Fruit fly (Drosophila melanogaster) whole organism, pupa: ENCODE measurements around the gene CG14933.

ENCODE experiments used
- CG10348 ChIP-seq: fragments of 200-800 bp; sonication (Bioruptor generic); IDR thresholded peaks from 2 replicates; pipeline ENCODE4 v1.3.6; 2022; ENCODE audit warnings: missing biosample characterization, missing genetic modification characterization
- CG12605 ChIP-seq: fragments of 200-800 bp; sonication (Bioruptor generic); IDR thresholded peaks from 2 replicates; pipeline ENCODE4 v1.3.6; 2022; ENCODE audit warnings: missing biosample characterization, missing genetic modification characterization
- CG13204 ChIP-seq: fragments of 200-800 bp; sonication (Bioruptor generic); optimal IDR thresholded peaks from 2 replicates; lab custom pipeline; 2018; ENCODE audit warnings: missing biosample characterization, mild to moderate bottlenecking, missing genetic modification characterization, moderate library complexity
- CG14655 ChIP-seq: fragments of 200-800 bp; sonication (Bioruptor generic); optimal IDR thresholded peaks from 3 replicates; lab custom pipeline; 2017; ENCODE audit warnings: mild to moderate bottlenecking, missing biosample characterization, missing genetic modification reagents, missing genetic modification characterization
- CG15710 ChIP-seq: fragments of 200-800 bp; sonication (Bioruptor generic); optimal IDR thresholded peaks from 2 replicates; lab custom pipeline; 2018; ENCODE audit warnings: missing biosample characterization, mild to moderate bottlenecking, missing genetic modification characterization, moderate library complexity
- CG17806 ChIP-seq: fragments of 200-800 bp; sonication (Bioruptor generic); optimal IDR thresholded peaks from 2 replicates; lab custom pipeline; 2018; ENCODE audit warnings: missing biosample characterization, mild to moderate bottlenecking, missing genetic modification characterization, moderate library complexity
- CG32121 ChIP-seq: fragments of 200-800 bp; sonication (Bioruptor generic); IDR thresholded peaks from 2 replicates; pipeline ENCODE4 v1.3.6; 2022; ENCODE audit warnings: missing biosample characterization, missing genetic modification characterization
- CG34367 ChIP-seq: fragments of 200-800 bp; sonication (Bioruptor generic); optimal IDR thresholded peaks from 2 replicates; lab custom pipeline; 2018; ENCODE audit warnings: missing biosample characterization, mild to moderate bottlenecking, missing genetic modification characterization
- CG4496 ChIP-seq: fragments of 200-800 bp; sonication (Bioruptor generic); IDR thresholded peaks from 3 replicates; pipeline ENCODE4 v1.3.6; 2022; ENCODE audit warnings: missing biosample characterization, missing genetic modification characterization
- CG8159 ChIP-seq: fragments of 200-800 bp; sonication (Bioruptor generic); optimal IDR thresholded peaks from 3 replicates; lab custom pipeline; 2018; ENCODE audit warnings: missing biosample characterization, mild to moderate bottlenecking, missing genetic modification characterization, moderate library complexity
- CG8301 ChIP-seq: fragments of 200-800 bp; sonication (Bioruptor generic); optimal IDR thresholded peaks from 2 replicates; lab custom pipeline; 2018; ENCODE audit warnings: missing biosample characterization, mild to moderate bottlenecking, missing genetic modification characterization
- CG9948 ChIP-seq: fragments of 200-800 bp; sonication (Bioruptor generic); optimal IDR thresholded peaks from 2 replicates; lab custom pipeline; 2018; ENCODE audit warnings: missing biosample characterization, mild to moderate bottlenecking, missing genetic modification characterization, moderate library complexity
- D1 ChIP-seq: fragments of 200-800 bp; sonication (Bioruptor generic); optimal IDR thresholded peaks from 2 replicates; lab custom pipeline; 2018; ENCODE audit warnings: missing biosample characterization, mild to moderate bottlenecking, missing genetic modification characterization, moderate library complexity
- EcR ChIP-seq: fragments of 200-800 bp; sonication (Bioruptor generic); optimal IDR thresholded peaks from 3 replicates; lab custom pipeline; 2019; ENCODE audit warnings: missing biosample characterization, missing genetic modification characterization, mild to moderate bottlenecking, moderate library complexity, missing genetic modification reagents
- Ets98B ChIP-seq: fragments of 200-800 bp; sonication (Bioruptor generic); IDR thresholded peaks from 2 replicates; pipeline ENCODE4 v1.3.6; 2022; ENCODE audit warnings: missing biosample characterization, missing genetic modification characterization
- Pif1A ChIP-seq: fragments of 200-800 bp; sonication (Bioruptor generic); optimal IDR thresholded peaks from 3 replicates; lab custom pipeline; 2016; ENCODE audit warnings: missing biosample characterization, missing genetic modification characterization
- Pif1B ChIP-seq: fragments of 200-800 bp; sonication (Bioruptor generic); optimal IDR thresholded peaks from 3 replicates; lab custom pipeline; 2016; ENCODE audit warnings: missing biosample characterization, missing genetic modification characterization
- Snoo ChIP-seq: fragments of 200-800 bp; sonication (Bioruptor generic); optimal IDR thresholded peaks from 3 replicates; lab custom pipeline; 2017; ENCODE audit warnings: missing biosample characterization, mild to moderate bottlenecking, missing genetic modification characterization, inconsistent platforms
- fd96Ca ChIP-seq: fragments of 200-800 bp; sonication (Bioruptor generic); IDR thresholded peaks from 3 replicates; pipeline ENCODE4 v1.3.6; 2022; ENCODE audit warnings: missing biosample characterization, missing genetic modification characterization
- gl ChIP-seq: fragments of 200-800 bp; sonication (Bioruptor generic); optimal IDR thresholded peaks from 2 replicates; lab custom pipeline; 2018; ENCODE audit warnings: missing biosample characterization, mild to moderate bottlenecking, missing genetic modification characterization
- rn ChIP-seq: fragments of 200-800 bp; sonication (Bioruptor generic); IDR thresholded peaks from 2 replicates; pipeline ENCODE4 v1.3.6; 2022; ENCODE audit warnings: missing biosample characterization, missing genetic modification characterization

The CG14933 gene

DNA sequence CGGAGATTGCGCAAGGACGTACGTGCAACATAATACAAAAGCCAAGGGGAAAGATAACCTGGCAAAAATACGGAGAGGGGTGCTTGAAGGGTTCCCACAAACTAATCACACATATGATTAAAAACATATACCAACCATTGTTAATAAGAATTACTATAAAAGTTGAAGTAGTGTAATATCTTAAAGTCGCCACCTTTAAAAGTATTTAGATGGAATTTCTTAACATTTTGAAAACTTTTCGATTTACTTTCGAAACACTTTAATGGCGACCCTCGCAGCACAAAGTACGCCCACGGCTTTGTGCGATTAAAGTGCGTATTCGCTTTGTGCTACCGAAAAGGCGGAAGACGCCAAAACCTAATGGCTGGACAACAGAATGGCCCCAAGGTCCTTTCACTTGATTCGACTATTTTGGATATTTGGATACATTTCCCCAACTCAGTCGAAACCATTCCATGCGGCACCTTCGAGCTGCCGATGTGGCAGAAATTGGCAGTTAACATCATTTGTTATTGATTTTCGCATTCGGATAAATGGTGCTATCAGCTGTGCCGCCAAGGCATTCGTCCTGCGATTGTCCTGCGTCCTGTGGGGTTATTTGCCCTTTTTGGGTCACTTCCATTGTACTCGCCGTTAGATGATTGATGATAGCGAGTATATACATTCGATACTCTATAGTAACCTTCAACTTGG lies 19.0 kb upstream of the CG14933 start:
- TF ChIP-seq fd96Ca (GFP tag; lab: Robert Waterston, UW), result no peak
- no peak for TF ChIP-seq CG34367 (tag; lab: Kevin White, UChicago)
- TF ChIP-seq D1 (tag; lab: Kevin White, UChicago), result no peak
- no peak for TF ChIP-seq Ets98B
- TF ChIP-seq Snoo (tag; lab: Kevin White, UChicago), result no peak

DNA sequence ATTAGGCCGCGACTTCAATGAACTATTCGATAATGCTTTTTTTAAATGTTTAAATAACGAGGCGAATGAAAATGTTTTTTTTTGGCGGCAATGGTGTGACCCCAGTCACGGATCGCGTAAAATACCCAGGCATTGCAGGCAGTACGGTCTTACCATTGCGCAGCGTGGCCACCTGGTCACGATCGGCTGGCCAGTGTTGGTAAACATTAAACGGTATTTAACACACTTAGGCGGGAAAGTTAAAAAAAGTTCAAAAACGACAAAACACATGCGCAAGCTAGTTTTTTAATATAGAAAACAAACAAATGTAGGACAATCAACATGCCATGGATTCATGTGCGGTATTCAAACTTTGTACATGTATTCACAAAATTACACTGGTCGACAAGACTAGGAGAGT lies 13.4 kb upstream of the CG14933 start, which contains the start of gene esc:
Gene esc (minus strand): TSS at position 129 of the 400 bp plus-strand sequence.
- TF ChIP-seq rn, result no peak
- TF ChIP-seq CG13204, result no peak
- TF ChIP-seq Ets98B, result no peak
- TF ChIP-seq CG10348 (GFP tag; lab: Robert Waterston, UW), result no peak
- TF ChIP-seq Snoo (tag; lab: Kevin White, UChicago), result no peak
- no peak for TF ChIP-seq CG17806 (tag; lab: Kevin White, UChicago)
- no peak for TF ChIP-seq gl (tag; lab: Kevin White, UChicago)
- no peak for TF ChIP-seq EcR (GFP tag; lab: Kevin White, UChicago)
- TF ChIP-seq CG32121 (GFP tag; lab: Robert Waterston, UW), result no peak
- no peak for TF ChIP-seq CG15710 (tag; lab: Kevin White, UChicago)

DNA sequence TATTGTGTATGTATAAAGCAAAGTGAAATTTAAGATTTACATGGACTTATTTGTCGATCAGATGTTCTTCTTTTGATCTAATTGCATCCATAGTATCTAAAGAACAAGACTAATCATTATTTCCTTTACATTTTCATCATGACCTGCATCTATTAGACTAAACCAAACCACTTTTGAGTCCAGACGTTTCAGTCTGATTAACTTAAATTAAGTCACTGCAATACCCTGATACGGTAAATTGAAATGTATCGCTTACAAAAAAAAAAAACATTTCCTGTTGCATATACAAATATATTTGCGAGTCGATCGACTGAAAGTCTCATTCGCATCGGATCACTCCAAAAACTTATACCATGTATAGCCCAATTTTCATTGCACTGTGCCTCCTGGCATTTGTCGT lies 8.8 kb upstream of the CG14933 start, which contains the start of gene CG45011:
Gene CG45011 (plus strand): TSS at position 301 of the 400 bp plus-strand sequence.
- TF ChIP-seq Pif1B (GFP tag; lab: Kevin White, UChicago), result no peak
- no peak for TF ChIP-seq CG14655 (GFP tag; lab: Kevin White, UChicago)
- TF ChIP-seq gl (tag; lab: Kevin White, UChicago), result no peak
- no peak for TF ChIP-seq CG15710 (tag; lab: Kevin White, UChicago)
- no peak for TF ChIP-seq D1 (tag; lab: Kevin White, UChicago)
- TF ChIP-seq Ets98B, result no peak
- TF ChIP-seq CG8301 (tag; lab: Kevin White, UChicago), result no peak
- TF ChIP-seq CG32121 (GFP tag; lab: Robert Waterston, UW), result no peak
- TF ChIP-seq CG9948, result no peak
- no peak for TF ChIP-seq EcR (GFP tag; lab: Kevin White, UChicago)
- TF ChIP-seq CG4496 (GFP tag; lab: Robert Waterston, UW), result no peak
- no peak for TF ChIP-seq Pif1A (GFP tag; lab: Kevin White, UChicago)
- no peak for TF ChIP-seq CG8159 (tag; lab: Kevin White, UChicago)
- TF ChIP-seq Snoo (tag; lab: Kevin White, UChicago), result no peak
- TF ChIP-seq CG12605 (GFP tag; lab: Robert Waterston, UW), result no peak
- no peak for TF ChIP-seq CG10348 (GFP tag; lab: Robert Waterston, UW)
- TF ChIP-seq rn, result no peak
- TF ChIP-seq CG34367 (tag; lab: Kevin White, UChicago), result no peak
- no peak for TF ChIP-seq CG13204

DNA sequence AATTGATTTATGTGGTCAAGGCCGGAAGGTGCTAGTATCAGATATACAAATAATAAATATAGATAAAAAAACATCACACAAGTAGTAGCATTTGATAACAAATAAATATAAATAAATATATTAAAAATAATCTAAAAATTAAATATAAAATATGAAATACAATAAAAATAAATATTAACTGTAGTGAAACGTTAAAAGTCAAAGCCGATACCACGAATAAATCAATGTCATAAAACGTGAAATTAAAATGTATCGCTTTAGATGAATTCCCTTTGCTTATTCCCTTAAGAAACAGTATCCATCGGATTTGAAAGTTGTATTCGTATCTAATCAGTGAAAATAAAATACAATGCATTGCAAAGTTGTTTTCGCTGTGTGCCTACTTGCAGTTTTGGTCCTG lies 8.3 kb upstream of the CG14933 start, which contains the start of gene CG45012:
Gene CG45012 (plus strand): TSS at position 301 of the 400 bp plus-strand sequence.
- TF ChIP-seq CG14655 (GFP tag; lab: Kevin White, UChicago) (no peak), gl (tag; lab: Kevin White, UChicago) (no peak), EcR (GFP tag; lab: Kevin White, UChicago) (no peak), CG12605 (GFP tag; lab: Robert Waterston, UW) (no peak), Pif1B (GFP tag; lab: Kevin White, UChicago) (no peak), D1 (tag; lab: Kevin White, UChicago) (no peak), CG34367 (tag; lab: Kevin White, UChicago) (no peak), fd96Ca (GFP tag; lab: Robert Waterston, UW) (no peak), CG32121 (GFP tag; lab: Robert Waterston, UW) (no peak), Ets98B (no peak), CG10348 (GFP tag; lab: Robert Waterston, UW) (no peak), CG8159 (tag; lab: Kevin White, UChicago) (no peak), CG9948 (no peak), Snoo (tag; lab: Kevin White, UChicago) (no peak), CG13204 (no peak), CG8301 (tag; lab: Kevin White, UChicago) (no peak), CG4496 (GFP tag; lab: Robert Waterston, UW) (no peak)

DNA sequence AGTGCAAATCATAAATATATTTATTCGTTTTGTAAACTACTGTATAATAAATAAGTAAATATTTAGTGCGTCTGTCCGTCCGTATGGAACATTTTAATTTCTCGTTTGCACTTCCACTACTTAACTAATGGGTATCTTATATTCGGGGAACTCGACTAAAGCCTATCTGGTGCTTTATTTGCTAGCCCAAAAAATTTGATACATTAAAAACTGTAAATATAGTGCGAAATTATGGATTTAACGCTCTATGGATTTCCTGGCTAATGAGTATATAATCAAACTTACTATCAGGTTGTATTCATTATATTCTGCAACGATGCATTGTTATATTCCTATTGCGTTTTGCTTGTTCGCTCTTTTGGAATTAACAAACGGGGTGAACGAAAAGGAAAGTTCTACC lies 5.7 kb upstream of the CG14933 start, which contains the start of gene Sfp33A4:
Gene Sfp33A4 (plus strand): TSS at position 301 of the 400 bp plus-strand sequence.
- TF ChIP-seq rn (no peak), Pif1B (GFP tag; lab: Kevin White, UChicago) (no peak), CG9948 (no peak), CG17806 (tag; lab: Kevin White, UChicago) (no peak), D1 (tag; lab: Kevin White, UChicago) (no peak), gl (tag; lab: Kevin White, UChicago) (no peak), EcR (GFP tag; lab: Kevin White, UChicago) (no peak), Pif1A (GFP tag; lab: Kevin White, UChicago) (no peak), CG34367 (tag; lab: Kevin White, UChicago) (no peak), CG4496 (GFP tag; lab: Robert Waterston, UW) (no peak), CG13204 (no peak), CG10348 (GFP tag; lab: Robert Waterston, UW) (no peak), fd96Ca (GFP tag; lab: Robert Waterston, UW) (no peak)

DNA sequence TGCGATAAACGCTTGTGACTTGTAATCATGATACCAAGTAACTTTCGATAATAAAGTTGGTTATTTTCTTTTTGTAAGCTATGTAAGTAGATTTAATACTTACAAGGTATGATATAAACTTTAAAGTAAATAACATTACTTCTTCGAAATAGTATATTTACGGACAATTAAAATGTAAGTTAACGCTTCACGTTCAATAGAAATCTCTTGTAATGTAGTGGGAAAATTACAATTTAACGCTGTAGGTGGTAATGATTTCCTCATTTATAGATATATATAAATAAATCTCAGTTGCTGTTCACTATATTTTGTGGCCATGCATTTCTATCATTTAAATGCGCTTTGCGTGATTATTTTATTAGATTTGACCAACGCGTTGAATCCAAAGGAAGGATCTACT lies 5.2 kb upstream of the CG14933 start, which contains the start of gene Sfp33A2:
Gene Sfp33A2 (plus strand): TSS at position 301 of the 400 bp plus-strand sequence.
- TF ChIP-seq fd96Ca (GFP tag; lab: Robert Waterston, UW) (no peak), CG17806 (tag; lab: Kevin White, UChicago) (no peak), CG9948 (no peak), Ets98B (no peak), CG8159 (tag; lab: Kevin White, UChicago) (no peak), Pif1B (GFP tag; lab: Kevin White, UChicago) (no peak), rn (no peak), EcR (GFP tag; lab: Kevin White, UChicago) (no peak), D1 (tag; lab: Kevin White, UChicago) (no peak), CG14655 (GFP tag; lab: Kevin White, UChicago) (no peak), CG34367 (tag; lab: Kevin White, UChicago) (no peak), gl (tag; lab: Kevin White, UChicago) (no peak), CG15710 (tag; lab: Kevin White, UChicago) (no peak), CG4496 (GFP tag; lab: Robert Waterston, UW) (no peak), Pif1A (GFP tag; lab: Kevin White, UChicago) (no peak), CG12605 (GFP tag; lab: Robert Waterston, UW) (no peak), Snoo (tag; lab: Kevin White, UChicago) (no peak), CG13204 (no peak), CG10348 (GFP tag; lab: Robert Waterston, UW) (no peak), CG8301 (tag; lab: Kevin White, UChicago) (no peak)
